Worm (Caenorhabditis elegans) whole organism, L1 larva: ENCODE results near the gene T10H9.1.

Source experiments
- C04F5.9 ChIP-seq: sonication (generic microtip); optimal IDR thresholded peaks from 2 replicates; lab custom pipeline; 2016; ENCODE audit warnings: missing genetic modification characterization, missing compliant biosample characterization
- aha-1 ChIP-seq: fragments of 150-350 bp; optimal IDR thresholded peaks from 2 replicates; lab custom pipeline; 2014; ENCODE audit warnings: missing biosample characterization, missing genetic modification characterization
- aly-2 ChIP-seq: fragments of 150-350 bp; optimal IDR thresholded peaks from 2 replicates; lab custom pipeline; 2014; ENCODE audit warnings: missing biosample characterization, missing genetic modification characterization
- blmp-1 ChIP-seq: fragments of 150-350 bp; optimal IDR thresholded peaks from 2 replicates; lab custom pipeline; 2014; ENCODE audit warnings: missing biosample characterization, missing genetic modification characterization
- ceh-90 ChIP-seq: sonication (generic microtip); optimal IDR thresholded peaks from 2 replicates; lab custom pipeline; 2016; ENCODE audit warnings: missing genetic modification characterization, missing compliant biosample characterization
- ces-1 ChIP-seq: fragments of 150-350 bp; optimal IDR thresholded peaks from 2 replicates; lab custom pipeline; 2014; ENCODE audit warnings: missing biosample characterization, missing genetic modification reagents, missing genetic modification characterization
- efl-1 ChIP-seq, 4 experiments: fragments of 150-350 bp; optimal IDR thresholded peaks in 3 of 4; peaks in 1 of 4; 1 replicate in 1 of 4; 2 replicates in 3 of 4; lab custom pipeline; 2014; ENCODE audit warnings: missing biosample characterization in 2 of 4, missing genetic modification characterization in 2 of 4, missing genetic modification reagents in 2 of 4
- egl-13 ChIP-seq: sonication (generic microtip); optimal IDR thresholded peaks from 2 replicates; lab custom pipeline; 2016; ENCODE audit warnings: missing genotype, missing genetic modification reagents, missing genetic modification characterization, missing compliant biosample characterization
- egl-27 ChIP-seq, 2 experiments: fragments of 150-350 bp in 1 of 2; sonication (generic microtip); optimal IDR thresholded peaks; 3 replicates each; lab custom pipeline; 2017 to 2018; ENCODE audit warnings: missing biosample characterization in 2 of 2, missing genetic modification characterization in 2 of 2, missing genetic modification reagents in 2 of 2
- elt-2 ChIP-seq: sonication (generic microtip); optimal IDR thresholded peaks from 2 replicates; lab custom pipeline; 2016; ENCODE audit warnings: missing genetic modification characterization, mild to moderate bottlenecking, inconsistent platforms, missing compliant biosample characterization, missing genetic modification reagents
- fkh-8 ChIP-seq: sonication (generic microtip); optimal IDR thresholded peaks from 2 replicates; lab custom pipeline; 2016; ENCODE audit warnings: mild to moderate bottlenecking, missing genetic modification characterization, missing compliant biosample characterization
- hlh-17 ChIP-seq: fragments of 200-800 bp; sonication (Bioruptor generic); optimal IDR thresholded peaks from 2 replicates; lab custom pipeline; 2018; ENCODE audit warnings: missing genetic modification characterization, mild to moderate bottlenecking, missing compliant biosample characterization, moderate library complexity, borderline replicate concordance
- hlh-4 ChIP-seq: sonication (generic microtip); optimal IDR thresholded peaks from 2 replicates; lab custom pipeline; 2016; ENCODE audit warnings: mild to moderate bottlenecking, missing genetic modification characterization, missing compliant biosample characterization
- hpl-2 ChIP-seq: fragments of 150-350 bp; optimal IDR thresholded peaks from 2 replicates; lab custom pipeline; 2014; ENCODE audit warnings: missing biosample characterization, missing genetic modification reagents, missing genetic modification characterization
- isw-1 ChIP-seq: fragments of 200-800 bp; sonication (Bioruptor generic); IDR thresholded peaks from 2 replicates; pipeline ENCODE4 v1.3.6; 2022; ENCODE audit warnings: missing genetic modification characterization, missing compliant biosample characterization
- jun-1 ChIP-seq: fragments of 150-350 bp; optimal IDR thresholded peaks from 2 replicates; lab custom pipeline; 2014; ENCODE audit warnings: missing biosample characterization, missing genetic modification reagents, missing genetic modification characterization
- lin-13 ChIP-seq: fragments of 150-350 bp; optimal IDR thresholded peaks from 2 replicates; lab custom pipeline; 2014; ENCODE audit warnings: missing biosample characterization, missing genetic modification reagents, missing genetic modification characterization
- lin-14 ChIP-seq: fragments of 200-800 bp; sonication (Bioruptor generic); optimal IDR thresholded peaks from 2 replicates; lab custom pipeline; 2018; ENCODE audit warnings: mild to moderate bottlenecking, missing genetic modification characterization, moderate library complexity, missing compliant biosample characterization
- mdl-1 ChIP-seq, 2 experiments: fragments of 150-350 bp; optimal IDR thresholded peaks; 2 replicates each; lab custom pipeline; 2014 to 2017; ENCODE audit warnings: missing biosample characterization in 2 of 2, missing genetic modification characterization in 2 of 2, inconsistent platforms in 1 of 2
- nhr-12 ChIP-seq: sonication (generic microtip); optimal IDR thresholded peaks from 2 replicates; lab custom pipeline; 2017; ENCODE audit warnings: missing biosample characterization, missing genetic modification characterization
- nhr-20 ChIP-seq: sonication (generic microtip); optimal IDR thresholded peaks from 2 replicates; lab custom pipeline; 2016; ENCODE audit warnings: mild to moderate bottlenecking, missing genetic modification characterization, missing compliant biosample characterization
- nhr-84 ChIP-seq: sonication (generic microtip); optimal IDR thresholded peaks from 2 replicates; lab custom pipeline; 2017; ENCODE audit warnings: missing biosample characterization, missing genetic modification characterization
- nhr-85 ChIP-seq: sonication (generic microtip); peaks from one replicate; lab custom pipeline; 2016; ENCODE audit warnings: missing genetic modification characterization, inconsistent platforms, missing compliant biosample characterization
- nhr-90 ChIP-seq: sonication (generic microtip); optimal IDR thresholded peaks from 2 replicates; lab custom pipeline; 2016; ENCODE audit warnings: mild to moderate bottlenecking, missing genetic modification characterization, missing compliant biosample characterization; ENCODE audit not compliant: poor library complexity
- pqm-1 ChIP-seq: sonication (generic microtip); optimal IDR thresholded peaks from 3 replicates; lab custom pipeline; 2017; ENCODE audit warnings: missing biosample characterization, missing genetic modification characterization
- snpc-4 ChIP-seq: fragments of 150-350 bp; optimal IDR thresholded peaks from 2 replicates; lab custom pipeline; 2014; ENCODE audit warnings: missing biosample characterization, missing genetic modification characterization
- snu-23 ChIP-seq: sonication (generic microtip); optimal IDR thresholded peaks from 2 replicates; lab custom pipeline; 2016; ENCODE audit warnings: missing genetic modification characterization, missing compliant biosample characterization
- sox-4 ChIP-seq: sonication (generic microtip); optimal IDR thresholded peaks from 2 replicates; lab custom pipeline; 2016; ENCODE audit warnings: missing genetic modification characterization, missing compliant biosample characterization
- sptf-1 ChIP-seq: fragments of 150-350 bp; optimal IDR thresholded peaks from 2 replicates; lab custom pipeline; 2014; ENCODE audit warnings: missing biosample characterization, missing genetic modification characterization
- unc-62 ChIP-seq: fragments of 150-350 bp; optimal IDR thresholded peaks from 2 replicates; lab custom pipeline; 2014; ENCODE audit warnings: missing biosample characterization, missing genetic modification reagents, missing genetic modification characterization
- unc-98 ChIP-seq: fragments of 200-800 bp; sonication (Bioruptor generic); IDR thresholded peaks from 2 replicates; pipeline ENCODE4 v1.3.6; 2022; ENCODE audit warnings: missing genetic modification characterization, missing compliant biosample characterization
- zip-4 ChIP-seq: fragments of 200-800 bp; sonication (Bioruptor generic); optimal IDR thresholded peaks from 2 replicates; lab custom pipeline; 2018; ENCODE audit warnings: mild to moderate bottlenecking, missing genetic modification characterization, moderate library complexity, missing compliant biosample characterization

Gene T10H9.1

DNA sequence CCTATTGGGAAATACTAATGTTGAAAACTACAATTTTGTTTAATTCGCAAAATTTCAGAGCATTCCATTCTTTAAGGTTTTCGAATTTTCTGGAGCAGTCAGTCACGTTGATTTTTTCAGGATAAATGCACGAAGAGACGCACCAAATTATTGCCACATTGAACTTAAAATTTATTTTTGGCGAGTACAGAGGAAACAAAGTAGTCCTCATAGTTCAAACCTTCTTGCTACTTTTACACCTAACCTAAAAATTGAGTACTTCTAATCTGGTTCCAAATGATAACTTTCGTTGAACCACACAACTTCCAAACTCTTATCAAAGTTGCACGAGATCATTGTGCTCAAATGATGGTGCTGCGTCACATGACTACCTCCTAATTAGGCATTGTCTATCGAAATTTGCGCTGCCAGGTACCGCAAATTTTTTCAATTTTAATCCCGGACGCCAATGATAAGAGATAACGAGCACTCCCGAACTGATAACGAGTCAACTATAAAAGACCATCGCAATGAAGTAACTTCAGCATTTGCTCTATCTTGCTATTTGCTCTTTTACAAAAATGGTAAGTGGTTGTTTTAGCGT, 35.2 kb upstream of the T10H9.1 start, which contains the start of gene cpr-4 (continued):
- no peak for TF ChIP-seq ceh-90 (tag; lab: Kevin White, UChicago)
- peak in 1 of 2 experiments; percentile 66 for TF ChIP-seq mdl-1 (tag; optimal IDR thresholded peaks at IDR 0.05; lab: Kevin White, UChicago)
- no peak for TF ChIP-seq lin-14 (GFP tag; lab: Kevin White, UChicago)
- TF ChIP-seq sptf-1 (tag; lab: Kevin White, UChicago) = no peak
- no peak for TF ChIP-seq fkh-8 (tag; lab: Kevin White, UChicago)
- TF ChIP-seq unc-98 (GFP tag; lab: Robert Waterston, UW) = no peak
- no peak for TF ChIP-seq unc-62
- no peak for TF ChIP-seq egl-27 (tag; optimal IDR thresholded peaks at IDR 0.05; lab: Kevin White, UChicago)
- no peak for TF ChIP-seq zip-4 (GFP tag; lab: Kevin White, UChicago)
- TF ChIP-seq aha-1 (tag; lab: Kevin White, UChicago) = no peak
- peak; percentile 28 for TF ChIP-seq egl-13 (tag; lab: Kevin White, UChicago)
- peak; percentile 100 for TF ChIP-seq elt-2 (tag; lab: Kevin White, UChicago)
- TF ChIP-seq efl-1 (optimal IDR thresholded peaks at IDR 0.05; lab: Kevin White, UChicago) = no peak
- peak in 1 of 2 experiments; percentile 82 for TF ChIP-seq efl-1 (GFP tag; optimal IDR thresholded peaks at IDR 0.05 in 1 of 2; lab: Kevin White, UChicago)
- peak; percentile 39 for TF ChIP-seq nhr-20 (tag; lab: Kevin White, UChicago)
- peak; percentile 46 for TF ChIP-seq jun-1 (tag; lab: Kevin White, UChicago)
- no peak for TF ChIP-seq ces-1 (GFP tag; lab: Kevin White, UChicago)

DNA sequence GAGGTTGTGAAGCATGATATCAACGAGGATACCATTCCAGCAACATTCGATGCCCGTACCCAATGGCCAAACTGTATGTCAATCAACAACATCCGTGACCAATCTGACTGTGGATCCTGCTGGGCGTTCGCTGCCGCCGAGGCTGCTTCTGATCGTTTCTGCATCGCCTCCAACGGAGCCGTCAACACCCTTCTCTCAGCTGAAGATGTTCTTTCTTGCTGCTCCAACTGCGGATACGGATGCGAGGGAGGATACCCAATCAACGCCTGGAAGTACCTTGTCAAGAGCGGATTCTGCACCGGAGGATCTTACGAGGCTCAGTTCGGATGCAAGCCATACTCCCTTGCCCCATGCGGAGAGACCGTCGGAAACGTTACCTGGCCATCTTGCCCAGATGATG, 34.4 kb upstream of the T10H9.1 start:
- TF ChIP-seq lin-13 (GFP tag; lab: Kevin White, UChicago) (no peak), efl-1 (optimal IDR thresholded peaks at IDR 0.05; lab: Kevin White, UChicago) (no peak), efl-1 (GFP tag; optimal IDR thresholded peaks at IDR 0.05 in 1 of 2; lab: Kevin White, UChicago) (peak in 1 of 2 experiments; percentile 76)

DNA sequence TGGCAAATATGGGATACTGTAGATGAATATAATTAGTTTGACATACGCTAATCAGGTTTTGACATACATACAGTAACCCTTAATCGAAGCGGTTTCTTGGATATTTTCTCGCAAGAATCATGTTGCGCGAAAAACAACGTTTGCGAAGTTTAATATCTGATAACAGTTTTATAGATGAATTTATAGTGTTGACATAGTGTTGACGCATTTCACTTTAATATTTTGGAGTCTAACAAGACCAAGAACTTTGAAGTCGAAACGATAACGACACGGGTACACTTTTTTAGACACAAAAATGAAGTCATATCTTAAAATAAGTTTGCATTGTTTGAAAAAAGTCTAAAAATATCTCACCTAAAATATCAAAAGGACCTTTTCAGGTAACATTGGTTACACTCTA, 33.1 kb upstream of the T10H9.1 start:
- no peak for TF ChIP-seq C04F5.9
- TF ChIP-seq aha-1 (tag; lab: Kevin White, UChicago) = no peak
- TF ChIP-seq elt-2 (tag; lab: Kevin White, UChicago) = peak; percentile 16
- TF ChIP-seq nhr-90 (tag; lab: Kevin White, UChicago) = no peak
- TF ChIP-seq hlh-4 (tag; lab: Kevin White, UChicago) = no peak

DNA sequence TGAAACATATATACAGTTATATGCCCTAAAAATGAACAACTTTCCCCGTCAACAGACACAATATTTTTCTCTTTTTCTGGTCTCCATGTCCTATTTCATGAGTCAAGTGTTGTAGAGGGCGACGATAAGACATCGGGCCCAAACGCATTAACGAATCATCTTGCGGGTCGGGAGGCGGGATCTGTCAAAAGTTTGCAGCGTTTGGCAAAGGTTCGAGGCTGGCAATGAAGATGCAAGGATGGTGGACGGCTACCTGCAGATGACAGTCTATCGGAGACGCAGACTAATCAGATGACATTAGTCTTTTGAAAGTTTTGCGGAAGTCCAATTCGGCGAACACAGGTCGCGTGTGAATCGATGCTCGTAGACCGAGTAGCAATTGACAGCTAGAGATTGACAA, 28.6 kb upstream of the T10H9.1 start:
- TF ChIP-seq hlh-17 (GFP tag; lab: Kevin White, UChicago) (no peak), pqm-1 (tag; lab: Kevin White, UChicago) (no peak), isw-1 (no peak), egl-27 (tag; optimal IDR thresholded peaks at IDR 0.05; lab: Kevin White, UChicago) (no peak), nhr-12 (no peak), hpl-2 (GFP tag; lab: Kevin White, UChicago) (no peak), snu-23 (no peak), sox-4 (tag; lab: Kevin White, UChicago) (no peak), nhr-84 (tag; lab: Kevin White, UChicago) (no peak), nhr-85 (tag; lab: Kevin White, UChicago) (peak; percentile 56), fkh-8 (tag; lab: Kevin White, UChicago) (no peak), lin-14 (GFP tag; lab: Kevin White, UChicago) (peak; percentile 52), blmp-1 (tag; lab: Kevin White, UChicago) (peak; percentile 7), C04F5.9 (no peak), efl-1 (optimal IDR thresholded peaks at IDR 0.05; lab: Kevin White, UChicago) (no peak), efl-1 (GFP tag; optimal IDR thresholded peaks at IDR 0.05 in 1 of 2; lab: Kevin White, UChicago) (peak in 1 of 2 experiments; percentile 19), aly-2 (tag; lab: Kevin White, UChicago) (no peak), snpc-4 (no peak)

DNA sequence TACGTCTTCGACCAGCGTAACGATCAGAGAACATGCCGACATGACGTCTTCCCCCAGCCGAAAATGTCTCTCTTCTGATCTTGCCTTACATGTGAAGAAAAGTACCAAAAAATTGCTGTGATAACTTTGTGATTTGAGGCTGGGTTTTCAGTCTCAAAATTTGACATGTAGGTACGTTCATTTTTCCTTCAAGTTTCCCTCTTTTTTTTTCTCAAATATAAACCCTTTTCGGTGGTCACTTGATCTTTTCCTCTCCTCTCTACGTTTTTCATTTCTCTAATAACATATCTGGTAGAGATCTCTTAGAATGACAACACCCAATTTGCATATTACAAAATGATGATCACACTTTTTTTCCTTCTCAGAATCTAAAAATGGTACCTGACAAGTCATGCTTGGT, 27.5 kb upstream of the T10H9.1 start, which contains the start of gene nhr-37:
Gene nhr-37 (plus strand): TSS at position 301 of the 400 bp plus-strand sequence.
- TF ChIP-seq fkh-8 (tag; lab: Kevin White, UChicago) (peak; percentile 14), pqm-1 (tag; lab: Kevin White, UChicago) (no peak)
